Worm (Caenorhabditis elegans): ENCODE measurements around the gene T25F10.1.

Gene T25F10.1

ce11 chrV:6813862-6814261 is 45.6 kb downstream of the T25F10.1 start:
- TF ChIP-seq ceh-63 (GFP tag; optimal IDR thresholded peaks at IDR 0.05) = no peak
- TF ChIP-seq efl-1 (optimal IDR thresholded peaks at IDR 0.05) = no peak
- peak in 1 of 2 experiments; percentile 77 for TF ChIP-seq efl-1 (GFP tag; optimal IDR thresholded peaks at IDR 0.05 in 1 of 2)

DNA sequence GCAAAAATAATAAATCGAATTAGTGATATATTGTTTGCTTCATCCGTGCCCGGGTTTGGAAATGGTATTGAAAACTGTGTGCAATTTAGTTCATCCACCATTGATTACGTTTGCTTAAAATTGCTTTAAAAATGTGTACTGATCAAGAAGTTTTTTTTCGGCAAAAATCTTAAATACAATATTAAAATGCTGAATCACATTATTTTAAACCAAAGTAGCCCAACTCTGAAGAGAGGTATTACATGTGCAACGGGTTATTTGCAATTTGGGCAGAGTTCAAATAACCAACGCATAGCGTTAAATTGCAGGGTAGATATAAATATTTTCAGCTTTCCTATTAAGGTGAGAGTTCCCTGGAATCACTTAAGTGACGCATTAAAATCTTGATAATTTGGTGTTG is 48.9 kb downstream of the T25F10.1 start, which contains the start of gene dmsr-14:
dmsr-14 (minus strand) TSS at position 101 of the 400 bp plus-strand sequence.
- no peak for TF ChIP-seq hpl-2 (GFP tag; optimal IDR thresholded peaks at IDR 0.05)
- no peak for TF ChIP-seq nhr-11 (tag; optimal IDR thresholded peaks at IDR 0.05)
- TF ChIP-seq skn-1 (tag; optimal IDR thresholded peaks at IDR 0.05) = no peak
- peak; percentile 7 for TF ChIP-seq hlh-4 (tag; optimal IDR thresholded peaks at IDR 0.05)
- TF ChIP-seq swsn-7 (tag; optimal IDR thresholded peaks at IDR 0.05) = no peak
- TF ChIP-seq fkh-8 (tag; optimal IDR thresholded peaks at IDR 0.05) = peak; percentile 48
